Worm (Caenorhabditis elegans): ENCODE data around the gene Y73B6BL.27.

Y73B6BL.27 gene

DNA sequence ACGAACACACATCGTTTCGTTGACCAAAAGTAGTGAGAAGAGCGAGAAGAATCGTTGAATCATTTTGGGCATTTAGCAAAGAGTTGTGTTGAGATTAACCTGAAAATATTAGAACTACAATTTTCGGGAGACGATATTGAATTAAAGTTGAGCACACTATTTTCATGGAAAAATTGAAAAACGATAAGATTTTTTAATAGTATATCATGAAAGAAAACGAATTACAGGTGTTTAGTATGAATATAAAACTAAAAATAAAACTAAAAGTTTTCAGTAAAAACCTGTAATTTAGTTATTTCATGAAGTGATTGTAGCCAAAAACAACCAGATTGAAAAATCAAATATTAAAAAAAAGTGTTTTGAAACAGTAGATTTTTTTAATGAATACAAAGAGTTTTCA, 15.6 kb downstream of the Y73B6BL.27 start, which contains the start of gene lgc-10:
Gene lgc-10 (minus strand): TSS at position 101 of the 400 bp plus-strand sequence.
- no peak for TF ChIP-seq T22C8.4 (GFP tag; IDR thresholded peaks at IDR 0.05)

DNA sequence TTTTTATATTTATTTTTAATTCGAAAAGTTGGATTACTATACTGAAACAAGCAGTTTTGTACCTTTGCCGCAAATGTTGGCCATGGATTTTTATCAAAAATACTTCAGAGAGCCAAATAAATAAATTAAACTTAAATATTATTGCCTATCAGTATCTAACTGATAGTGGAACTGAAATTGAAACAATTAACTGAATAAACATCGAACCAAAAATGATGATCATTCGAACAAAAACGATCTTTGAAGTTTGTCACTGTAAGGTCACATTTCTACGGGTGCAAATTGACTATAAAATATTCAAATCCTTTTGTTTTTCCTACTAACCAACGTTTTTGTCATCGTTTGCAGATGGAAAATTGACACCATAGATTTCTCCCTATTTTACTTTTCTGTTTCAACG, 30.0 kb downstream of the Y73B6BL.27 start:
- no peak for TF ChIP-seq ztf-23 (GFP tag; IDR thresholded peaks at IDR 0.05)
- no peak for TF ChIP-seq ref-1 (GFP tag; conservative IDR thresholded peaks at IDR 0.05)
- no peak for TF ChIP-seq med-1 (GFP tag; optimal IDR thresholded peaks at IDR 0.05; ENCODE audit: insufficient read depth)
- no peak for TF ChIP-seq tab-1 (GFP tag; IDR thresholded peaks at IDR 0.05)
- TF ChIP-seq klf-2 (GFP tag; conservative IDR thresholded peaks at IDR 0.05): no peak
- TF ChIP-seq T22C8.4 (GFP tag; IDR thresholded peaks at IDR 0.05): no peak
- TF ChIP-seq flt-1 (GFP tag; IDR thresholded peaks at IDR 0.05): no peak

DNA sequence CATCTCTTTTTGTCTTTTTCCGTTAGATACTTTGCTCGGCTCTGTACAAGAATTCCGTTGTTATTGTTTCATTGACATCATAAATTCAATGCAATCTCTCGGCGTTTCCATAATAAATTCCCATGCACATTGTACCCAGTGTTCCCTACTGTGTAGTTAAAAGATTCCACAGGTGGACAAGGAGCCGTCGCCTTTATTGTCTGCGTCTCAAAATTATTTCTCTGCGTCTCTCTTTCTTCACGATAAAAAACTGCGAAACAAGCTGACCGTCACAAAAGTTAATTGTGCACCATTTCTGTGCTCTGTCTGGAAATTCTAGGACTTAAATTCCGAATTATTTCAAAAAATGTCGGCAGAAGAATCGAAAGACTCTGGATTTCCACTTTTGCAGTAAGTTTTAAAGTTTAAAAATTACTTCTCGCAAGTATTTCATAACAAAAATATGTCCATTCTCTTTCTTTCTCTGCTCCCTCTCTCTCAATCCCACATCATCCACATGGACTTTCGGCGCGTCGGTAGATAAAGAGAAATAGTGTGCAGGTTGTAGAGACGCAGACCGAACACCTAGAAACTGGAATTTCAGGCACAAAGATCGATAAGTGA, 30.9 kb downstream of the Y73B6BL.27 start:
- TF ChIP-seq tab-1 (GFP tag; IDR thresholded peaks at IDR 0.05) (no peak), ztf-23 (GFP tag; IDR thresholded peaks at IDR 0.05) (no peak), klf-2 (GFP tag; conservative IDR thresholded peaks at IDR 0.05) (no peak), cog-1 (tag; optimal IDR thresholded peaks at IDR 0.05) (no peak), ref-1 (GFP tag; conservative IDR thresholded peaks at IDR 0.05) (no peak), T22C8.4 (GFP tag; IDR thresholded peaks at IDR 0.05) (no peak), ztf-29 (GFP tag; IDR thresholded peaks at IDR 0.05) (no peak)

DNA sequence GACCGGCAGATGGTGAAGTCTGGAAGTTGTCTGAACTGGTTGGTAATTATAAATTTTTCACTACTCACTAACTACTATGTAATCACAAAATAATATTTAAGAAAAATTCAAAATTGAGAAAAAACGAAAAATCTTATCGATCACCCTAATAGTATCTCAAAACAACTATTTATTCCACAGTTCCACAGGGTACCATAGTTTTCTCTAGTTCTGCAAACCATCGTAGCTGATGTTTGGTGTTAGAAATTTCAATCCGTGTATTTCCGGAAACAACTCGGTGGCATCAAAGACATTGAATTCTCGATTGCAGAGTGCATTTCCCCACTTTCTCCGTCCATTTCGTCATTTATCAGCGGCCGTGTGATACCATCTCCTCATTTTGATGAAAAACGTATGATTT, 31.4 kb downstream of the Y73B6BL.27 start, which contains the start of gene Y73B6BL.31:
Gene Y73B6BL.31 (plus strand): TSS at position 301 of the 400 bp plus-strand sequence.
- TF ChIP-seq T22C8.4 (GFP tag; IDR thresholded peaks at IDR 0.05): no peak
- TF ChIP-seq cog-1 (tag; optimal IDR thresholded peaks at IDR 0.05): no peak
- TF ChIP-seq ztf-29 (GFP tag; IDR thresholded peaks at IDR 0.05): no peak
- no peak for TF ChIP-seq klf-2 (GFP tag; conservative IDR thresholded peaks at IDR 0.05)

DNA sequence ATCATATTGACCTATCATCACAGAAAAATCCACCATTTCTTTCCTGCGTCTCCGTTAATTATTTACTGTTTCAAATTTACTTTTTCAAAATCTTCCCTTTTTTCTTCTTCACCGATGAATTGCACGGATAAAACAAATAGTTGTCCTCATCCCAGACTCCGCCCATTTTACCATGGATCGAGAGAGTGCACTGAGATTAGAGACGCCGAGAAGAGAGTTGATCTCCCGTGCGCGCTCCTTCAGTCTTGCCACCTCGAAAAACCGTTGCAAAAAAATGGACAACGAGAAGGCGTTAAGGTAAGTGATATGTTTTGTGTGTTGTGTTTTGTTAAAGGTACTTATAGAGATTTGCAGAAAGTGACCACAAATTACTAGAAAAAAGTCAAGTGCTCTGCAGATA, 35.0 kb downstream of the Y73B6BL.27 start, which contains the start of gene dlc-5:
Gene dlc-5 (plus strand): TSS at position 154 of the 400 bp plus-strand sequence.
- TF ChIP-seq klf-2 (GFP tag; conservative IDR thresholded peaks at IDR 0.05) (no peak), ref-1 (GFP tag; conservative IDR thresholded peaks at IDR 0.05) (no peak), T22C8.4 (GFP tag; IDR thresholded peaks at IDR 0.05) (no peak), ztf-29 (GFP tag; IDR thresholded peaks at IDR 0.05) (no peak), flt-1 (GFP tag; IDR thresholded peaks at IDR 0.05) (no peak), cog-1 (tag; optimal IDR thresholded peaks at IDR 0.05) (no peak), tab-1 (GFP tag; IDR thresholded peaks at IDR 0.05) (no peak), med-1 (GFP tag; optimal IDR thresholded peaks at IDR 0.05; ENCODE audit: insufficient read depth) (no peak), ztf-23 (GFP tag; IDR thresholded peaks at IDR 0.05) (no peak)

DNA sequence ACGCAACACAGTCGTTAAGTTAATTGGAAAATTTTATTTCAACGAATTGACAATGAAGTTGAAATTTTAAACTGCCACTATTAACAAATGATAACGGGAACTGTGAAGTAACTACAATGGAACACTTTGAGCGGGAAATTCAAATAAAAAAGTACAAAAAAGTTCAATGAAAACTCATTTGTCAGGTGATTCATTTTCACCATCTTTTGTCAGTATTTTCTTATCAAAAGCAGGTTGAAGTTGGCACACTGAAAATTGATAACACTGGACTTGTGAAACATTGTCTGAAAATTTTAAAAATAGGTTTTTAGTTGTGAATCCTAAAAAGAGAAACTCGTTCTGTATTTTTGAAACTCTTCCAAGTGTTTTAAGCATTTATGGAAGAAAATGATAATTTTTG, 39.6 kb downstream of the Y73B6BL.27 start:
- no peak for TF ChIP-seq ztf-29 (GFP tag; IDR thresholded peaks at IDR 0.05)

DNA sequence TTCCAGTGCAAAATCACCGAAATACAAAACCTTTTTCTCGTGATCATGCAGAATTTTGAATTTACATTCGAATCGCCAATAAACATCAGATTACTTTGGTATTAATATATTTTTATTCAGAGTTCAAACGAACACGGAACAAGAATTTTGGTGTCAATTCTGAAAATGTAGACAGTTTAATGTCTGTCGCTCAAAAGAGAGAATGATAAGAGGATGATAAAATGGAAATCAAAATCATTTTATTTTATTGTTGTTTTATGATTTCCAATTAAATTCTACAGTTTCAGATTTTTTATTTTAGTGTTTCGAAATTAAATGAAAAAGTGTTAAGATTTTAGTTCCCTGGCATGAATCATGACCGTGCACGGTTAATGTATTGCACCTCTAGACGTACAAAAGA, 40.7 kb downstream of the Y73B6BL.27 start:
- TF ChIP-seq tab-1 (GFP tag; IDR thresholded peaks at IDR 0.05) (no peak), med-1 (GFP tag; optimal IDR thresholded peaks at IDR 0.05; ENCODE audit: insufficient read depth) (no peak), ref-1 (GFP tag; conservative IDR thresholded peaks at IDR 0.05) (no peak), klf-2 (GFP tag; conservative IDR thresholded peaks at IDR 0.05) (no peak), flt-1 (GFP tag; IDR thresholded peaks at IDR 0.05) (no peak), ztf-23 (GFP tag; IDR thresholded peaks at IDR 0.05) (no peak), cog-1 (tag; optimal IDR thresholded peaks at IDR 0.05) (no peak), ztf-29 (GFP tag; IDR thresholded peaks at IDR 0.05) (no peak), T22C8.4 (GFP tag; IDR thresholded peaks at IDR 0.05) (no peak)

DNA sequence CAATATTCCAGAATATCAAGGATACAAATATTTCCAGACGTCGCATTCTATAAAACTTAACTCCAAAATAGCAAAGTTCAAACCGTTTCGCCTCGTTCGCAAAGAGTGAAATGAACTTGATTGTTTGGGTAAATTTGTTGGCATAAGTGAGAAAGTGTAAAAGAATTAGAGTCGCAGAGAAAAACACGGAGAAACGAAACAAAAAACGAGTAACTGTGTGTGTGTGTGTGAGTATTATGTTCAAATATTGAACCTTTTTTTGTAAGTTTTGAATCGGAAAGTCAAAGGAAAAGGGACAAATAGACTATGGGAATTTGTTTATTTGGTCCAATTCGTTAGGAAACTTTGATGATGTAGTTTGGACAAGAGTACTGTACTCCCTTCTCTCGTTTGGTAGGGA, 41.5 kb downstream of the Y73B6BL.27 start, which contains the start of gene acp-7:
Gene acp-7 (minus strand): TSS at position 101 of the 400 bp plus-strand sequence.
- no peak for TF ChIP-seq ztf-23 (GFP tag; IDR thresholded peaks at IDR 0.05)
- TF ChIP-seq klf-2 (GFP tag; conservative IDR thresholded peaks at IDR 0.05): no peak
- no peak for TF ChIP-seq flt-1 (GFP tag; IDR thresholded peaks at IDR 0.05)
- TF ChIP-seq ref-1 (GFP tag; conservative IDR thresholded peaks at IDR 0.05): no peak
- no peak for TF ChIP-seq med-1 (GFP tag; optimal IDR thresholded peaks at IDR 0.05; ENCODE audit: insufficient read depth)
- no peak for TF ChIP-seq tab-1 (GFP tag; IDR thresholded peaks at IDR 0.05)
- TF ChIP-seq ztf-29 (GFP tag; IDR thresholded peaks at IDR 0.05): no peak
- no peak for TF ChIP-seq T22C8.4 (GFP tag; IDR thresholded peaks at IDR 0.05)
- no peak for TF ChIP-seq cog-1 (tag; optimal IDR thresholded peaks at IDR 0.05)

DNA sequence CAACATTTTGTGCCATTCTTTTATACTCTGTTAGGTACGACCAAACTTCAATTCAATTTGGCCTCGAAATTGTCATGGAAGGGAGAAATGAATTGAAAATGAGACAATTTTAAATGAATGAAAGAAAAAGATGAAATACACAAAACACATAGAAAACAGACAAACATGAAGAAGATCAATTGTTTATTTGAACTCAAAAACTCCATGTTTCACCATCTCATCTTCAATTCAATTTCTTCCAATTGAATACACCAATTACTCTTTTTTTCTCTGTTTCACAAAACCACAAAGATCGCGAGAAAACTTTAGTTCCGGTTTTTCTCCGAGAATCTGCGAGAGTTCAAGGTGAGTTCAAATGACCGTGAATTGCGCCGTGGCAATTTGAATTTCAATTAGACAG, 45.8 kb downstream of the Y73B6BL.27 start:
- TF ChIP-seq ref-1 (GFP tag; conservative IDR thresholded peaks at IDR 0.05) (no peak), flt-1 (GFP tag; IDR thresholded peaks at IDR 0.05) (no peak), ztf-29 (GFP tag; IDR thresholded peaks at IDR 0.05) (no peak), klf-2 (GFP tag; conservative IDR thresholded peaks at IDR 0.05) (no peak), med-1 (GFP tag; optimal IDR thresholded peaks at IDR 0.05; ENCODE audit: insufficient read depth) (no peak)

DNA sequence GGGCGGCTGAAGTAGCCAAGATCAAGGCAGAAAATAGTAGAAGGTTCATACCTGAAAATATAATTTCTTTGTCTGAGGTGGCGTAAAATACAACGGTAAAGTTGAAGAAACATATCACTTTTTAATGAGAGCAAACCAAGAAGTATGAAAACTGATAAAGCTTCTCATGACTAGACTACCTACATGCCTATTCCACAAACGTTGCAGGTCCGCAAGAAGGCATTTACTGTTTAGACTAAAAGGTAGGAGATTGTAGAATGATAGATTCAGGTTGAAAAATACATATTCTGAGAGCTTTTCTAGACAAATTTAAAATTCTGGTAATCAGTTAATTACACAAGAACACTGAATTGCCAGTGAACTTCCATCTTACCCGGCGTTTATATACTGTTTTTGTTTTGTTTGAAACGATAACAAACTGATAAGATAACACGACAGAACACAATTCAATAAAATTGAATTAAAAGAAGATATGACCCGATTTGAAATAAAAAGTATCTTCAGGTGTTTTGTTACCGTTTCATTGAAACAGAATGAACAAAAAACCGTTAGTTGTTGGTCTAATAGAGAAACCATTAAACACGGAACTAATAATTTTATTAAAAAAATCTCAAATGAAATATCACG, 46.8 kb downstream of the Y73B6BL.27 start, which contains the start of gene acp-6:
Gene acp-6 (minus strand): TSS at position 51 of the 627 bp plus-strand sequence.
- TF ChIP-seq ztf-29 (GFP tag; IDR thresholded peaks at IDR 0.05) (no peak), tab-1 (GFP tag; IDR thresholded peaks at IDR 0.05) (no peak), klf-2 (GFP tag; conservative IDR thresholded peaks at IDR 0.05) (no peak), ref-1 (GFP tag; conservative IDR thresholded peaks at IDR 0.05) (no peak), ztf-23 (GFP tag; IDR thresholded peaks at IDR 0.05) (no peak), cog-1 (tag; optimal IDR thresholded peaks at IDR 0.05) (no peak), flt-1 (GFP tag; IDR thresholded peaks at IDR 0.05) (no peak), T22C8.4 (GFP tag; IDR thresholded peaks at IDR 0.05) (no peak), med-1 (GFP tag; optimal IDR thresholded peaks at IDR 0.05; ENCODE audit: insufficient read depth) (no peak)
